Fruit fly (Drosophila melanogaster): Measurements from ENCODE around the gene bap.
A peak's percentile ranks its signal among the peaks of the same experiment; 100 is the strongest.

Gene bap

dm6 chr3R:21373403-21374326, 15.0 kb upstream of the bap start (continued):
- TF ChIP-seq CG2120 (GFP tag; optimal IDR thresholded peaks at IDR 0.05) = peak; percentile 15
- no peak for TF ChIP-seq mam (GFP tag; optimal IDR thresholded peaks at IDR 0.05)
- no peak for TF ChIP-seq usp (GFP tag; optimal IDR thresholded peaks at IDR 0.05)
- TF ChIP-seq Dfd (GFP tag; optimal IDR thresholded peaks at IDR 0.05) = no peak
- TF ChIP-seq CG16813 (GFP tag; IDR thresholded peaks at IDR 0.05; ENCODE audit: partially characterized antibody) = no peak
- TF ChIP-seq gt (GFP tag; IDR thresholded peaks at IDR 0.05) = no peak
- TF ChIP-seq CG42726 (GFP tag; IDR thresholded peaks at IDR 0.05; ENCODE audit: partially characterized antibody) = no peak
- TF ChIP-seq ab (GFP tag; optimal IDR thresholded peaks at IDR 0.05) = no peak
- no peak for TF ChIP-seq tup (GFP tag; optimal IDR thresholded peaks at IDR 0.05)
- no peak for TF ChIP-seq Deaf1 (tag; optimal IDR thresholded peaks at IDR 0.05)
- no peak for TF ChIP-seq Ravus (GFP tag; IDR thresholded peaks at IDR 0.05)
- no peak for TF ChIP-seq br (optimal IDR thresholded peaks at IDR 0.05)
- no peak for TF ChIP-seq fd64A (GFP tag; optimal IDR thresholded peaks at IDR 0.05)
- TF ChIP-seq CG2199 (GFP tag; IDR thresholded peaks at IDR 0.05) = peak; percentile 92
- TF ChIP-seq Ada2b (GFP tag; IDR thresholded peaks at IDR 0.05) = no peak
- TF ChIP-seq CG4854 (GFP tag; optimal IDR thresholded peaks at IDR 0.05) = no peak
- peak; percentile 79 for TF ChIP-seq CG10543 (GFP tag; optimal IDR thresholded peaks at IDR 0.05)
- 0 out of 2 replicates have a peak, but pooled peaks have one; percentile 25 for TF ChIP-seq CG14014 (GFP tag; IDR thresholded peaks at IDR 0.05)
- no peak for TF ChIP-seq CG8290 (GFP tag; optimal IDR thresholded peaks at IDR 0.05)
- TF ChIP-seq CG8290 (tag; optimal IDR thresholded peaks at IDR 0.05) = no peak
- no peak for TF ChIP-seq bab2 (GFP tag; optimal IDR thresholded peaks at IDR 0.05)
- no peak for TF ChIP-seq so (GFP tag; IDR thresholded peaks at IDR 0.05)
- no peak for TF ChIP-seq vfl (GFP tag; optimal IDR thresholded peaks at IDR 0.05)
- peak; percentile 49 for TF ChIP-seq Fer3 (tag; optimal IDR thresholded peaks at IDR 0.05)
- TF ChIP-seq CG1832 (GFP tag; optimal IDR thresholded peaks at IDR 0.05) = no peak
- peak; percentile 85 for TF ChIP-seq sqz (GFP tag; optimal IDR thresholded peaks at IDR 0.05)
- TF ChIP-seq lilli (GFP tag; optimal IDR thresholded peaks at IDR 0.05) = peak; percentile 2
- TF ChIP-seq C15 (GFP tag; IDR thresholded peaks at IDR 0.05) = no peak
- no peak for TF ChIP-seq sens-2 (GFP tag; IDR thresholded peaks at IDR 0.05)
- no peak; the same call in 2 of the 3 replicates for TF ChIP-seq HLH4C (GFP tag; IDR thresholded peaks at IDR 0.05; ENCODE audit: partially characterized antibody)
- no peak for TF ChIP-seq sna (GFP tag; IDR thresholded peaks at IDR 0.05; ENCODE audit: partially characterized antibody)
- TF ChIP-seq Ptx1 (GFP tag; IDR thresholded peaks at IDR 0.05) = no peak
- TF ChIP-seq kay (GFP tag; optimal IDR thresholded peaks at IDR 0.05) = no peak
- TF ChIP-seq Dek (tag; optimal IDR thresholded peaks at IDR 0.05) = no peak
- TF ChIP-seq CG13894 (tag; optimal IDR thresholded peaks at IDR 0.05) = no peak
- no peak for TF ChIP-seq da (GFP tag; optimal IDR thresholded peaks at IDR 0.05)
- TF ChIP-seq kni (GFP tag; optimal IDR thresholded peaks at IDR 0.05) = peak; percentile 65
- TF ChIP-seq B-H1 (GFP tag; IDR thresholded peaks at IDR 0.05) = no peak
- no peak for TF ChIP-seq CG2202 (tag; optimal IDR thresholded peaks at IDR 0.05)
- TF ChIP-seq odd (GFP tag; optimal IDR thresholded peaks at IDR 0.05) = no peak
- TF ChIP-seq CG5180 (GFP tag; optimal IDR thresholded peaks at IDR 0.05) = no peak
- TF ChIP-seq gsb (GFP tag; IDR thresholded peaks at IDR 0.05) = no peak
- peak; percentile 5 for TF ChIP-seq bigmax (GFP tag; optimal IDR thresholded peaks at IDR 0.05)
- TF ChIP-seq aop (GFP tag; IDR thresholded peaks at IDR 0.05) = no peak
- TF ChIP-seq repo (GFP tag; optimal IDR thresholded peaks at IDR 0.05) = no peak
- TF ChIP-seq Adf1 (GFP tag; IDR thresholded peaks at IDR 0.05) = peak; percentile 25; the same call in 1 of the 2 replicates
- TF ChIP-seq CG16779 (GFP tag; IDR thresholded peaks at IDR 0.05) = no peak
- TF ChIP-seq CG17385 (GFP tag; optimal IDR thresholded peaks at IDR 0.05) = no peak
- TF ChIP-seq CG15696 (tag; optimal IDR thresholded peaks at IDR 0.05) = no peak
- TF ChIP-seq CG4730 (GFP tag; IDR thresholded peaks at IDR 0.05) = no peak
